Fruit fly (Drosophila melanogaster): ENCODE results near the gene Pmi.

Gene Pmi

DNA sequence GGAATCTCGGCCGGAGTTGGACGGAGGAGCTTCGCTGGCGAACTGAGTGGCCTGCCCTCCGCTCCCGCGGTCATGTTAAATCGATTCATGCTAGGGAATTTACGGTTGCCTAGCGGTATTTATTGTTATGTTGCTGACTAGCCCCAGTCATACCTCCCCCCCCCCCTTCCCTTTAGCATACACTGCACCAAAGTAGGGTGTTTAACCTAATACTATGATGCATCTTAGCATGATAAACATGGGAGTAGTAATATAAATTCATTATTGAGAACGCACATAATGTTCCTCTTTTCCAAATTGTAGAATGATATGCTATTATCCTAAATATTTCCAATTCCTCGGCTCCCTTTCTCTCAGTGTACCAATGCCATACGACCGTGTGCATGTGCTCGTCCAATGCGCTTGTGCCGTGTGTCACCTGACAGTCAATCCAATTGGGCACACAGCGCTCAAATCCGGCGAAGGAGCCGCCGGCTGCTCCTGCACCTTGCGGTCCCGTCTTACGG is 16.7 kb downstream of the Pmi start, which contains the start of gene Tektin-C:
Gene Tektin-C (minus strand): TSS at position 51 of the 506 bp plus-strand sequence.
- TF ChIP-seq CG4404 (GFP tag; IDR thresholded peaks at IDR 0.05) (peak; percentile 34; the same call in 1 of the 2 replicates), Lhr (GFP tag; optimal IDR thresholded peaks at IDR 0.05) (no peak), Ets65A (GFP tag) (peak; percentile 74), kni (GFP tag; optimal IDR thresholded peaks at IDR 0.05) (no peak), odd (GFP tag; optimal IDR thresholded peaks at IDR 0.05) (no peak), CG10366 (GFP tag; IDR thresholded peaks at IDR 0.05) (peak; percentile 17; the same call in 1 of the 2 replicates), hth (optimal IDR thresholded peaks at IDR 0.05) (no peak), CG11247 (GFP tag; IDR thresholded peaks at IDR 0.05) (0 out of 2 replicates have a peak, but pooled peaks have one; percentile 33), CG13287 (GFP tag; IDR thresholded peaks at IDR 0.05; ENCODE audit: partially characterized antibody) (no peak), Six4 (GFP tag; optimal IDR thresholded peaks at IDR 0.05) (no peak), Nf-YA (GFP tag; IDR thresholded peaks at IDR 0.05) (no peak), mam (GFP tag; optimal IDR thresholded peaks at IDR 0.05) (no peak), tx (GFP tag; optimal IDR thresholded peaks at IDR 0.05) (no peak), CG11093 (GFP tag; IDR thresholded peaks at IDR 0.05) (no peak), amos (GFP tag; IDR thresholded peaks at IDR 0.05; ENCODE audit: partially characterized antibody) (no peak), lmd (GFP tag; IDR thresholded peaks at IDR 0.05) (peak; percentile 43), Dp (GFP tag; optimal IDR thresholded peaks at IDR 0.05) (no peak), bsh (GFP tag; optimal IDR thresholded peaks at IDR 0.05) (peak in 1 of 2 experiments; percentile 19), Xrp1 (GFP tag; IDR thresholded peaks at IDR 0.05) (peak; percentile 57; the same call in 1 of the 2 replicates), Dbx (GFP tag; IDR thresholded peaks at IDR 0.05) (no peak), Aef1 (GFP tag; IDR thresholded peaks at IDR 0.05) (no peak), CG5953 (GFP tag; IDR thresholded peaks at IDR 0.05) (no peak), Antp (GFP tag; optimal IDR thresholded peaks at IDR 0.05) (peak; percentile 2), CG2712 (tag; optimal IDR thresholded peaks at IDR 0.05) (no peak), sisA (GFP tag; IDR thresholded peaks at IDR 0.05) (peak; percentile 15; the same call in 1 of the 2 replicates), TFAM (GFP tag; optimal IDR thresholded peaks at IDR 0.05) (no peak), CG17328 (GFP tag; IDR thresholded peaks at IDR 0.05) (peak; percentile 62), nmo (GFP tag; optimal IDR thresholded peaks at IDR 0.05) (peak; percentile 11), Med (GFP tag) (peak; percentile 80), zfh2 (GFP tag; optimal IDR thresholded peaks at IDR 0.05) (no peak), CG31365 (tag; optimal IDR thresholded peaks at IDR 0.05) (no peak), CG9215 (GFP tag; IDR thresholded peaks at IDR 0.05) (no peak), gem (tag; optimal IDR thresholded peaks at IDR 0.05) (no peak), CG6272 (GFP tag; IDR thresholded peaks at IDR 0.05) (no peak), CG18011 (GFP tag; optimal IDR thresholded peaks at IDR 0.05) (no peak), CG12391 (tag; optimal IDR thresholded peaks at IDR 0.05) (peak; percentile 13), CG18619 (GFP tag; optimal IDR thresholded peaks at IDR 0.05) (no peak), CG11085 (GFP tag; IDR thresholded peaks at IDR 0.05) (no peak), ranshi (GFP tag; IDR thresholded peaks at IDR 0.05) (no peak), da (GFP tag; optimal IDR thresholded peaks at IDR 0.05) (no peak), CG11696 (GFP tag; IDR thresholded peaks at IDR 0.05) (no peak), fu2 (GFP tag; optimal IDR thresholded peaks at IDR 0.05) (no peak), CG6854 (GFP tag; optimal IDR thresholded peaks at IDR 0.05) (no peak), CG1832 (GFP tag; optimal IDR thresholded peaks at IDR 0.05) (no peak), HLH54F (GFP tag; optimal IDR thresholded peaks at IDR 0.05) (no peak), E2f2 (GFP tag; IDR thresholded peaks at IDR 0.05) (no peak), CG4707 (GFP tag; optimal IDR thresholded peaks at IDR 0.05) (no peak), CG12744 (GFP tag; optimal IDR thresholded peaks at IDR 0.05) (no peak), Pdp1 (GFP tag; optimal IDR thresholded peaks at IDR 0.05) (no peak), dmrt11E (tag; optimal IDR thresholded peaks at IDR 0.05) (peak; percentile 9), HLHmδ (GFP tag; optimal IDR thresholded peaks at IDR 0.05) (no peak), CG8944 (GFP tag; optimal IDR thresholded peaks at IDR 0.05) (no peak)

All from whole organism, embryonic.